Fruit fly (Drosophila melanogaster) whole organism, embryonic: ENCODE data around the gene nanos.

Experiments used
- B-H2 ChIP-seq: fragments of 200-800 bp; sonication (Bioruptor generic); optimal IDR thresholded peaks from 2 replicates; lab custom pipeline; 2018; ENCODE audit warnings: missing biosample characterization, mild to moderate bottlenecking, missing genetic modification characterization
- BEAF-32 ChIP-seq: fragments of 200-800 bp; sonication (Bioruptor generic); optimal IDR thresholded peaks from 3 replicates; lab custom pipeline; 2017; ENCODE audit warnings: missing biosample characterization, missing genetic modification characterization, mild to moderate bottlenecking, moderate library complexity, missing genetic modification reagents
- C15 ChIP-seq: fragments of 200-800 bp; sonication (Bioruptor generic); IDR thresholded peaks from 3 replicates; pipeline ENCODE4 v1.3.6; 2022; ENCODE audit warnings: missing biosample characterization, missing genetic modification characterization
- CG10209 ChIP-seq: fragments of 200-800 bp; sonication (Bioruptor generic); optimal IDR thresholded peaks from 3 replicates; lab custom pipeline; 2017; ENCODE audit warnings: missing biosample characterization, mild to moderate bottlenecking, missing genetic modification characterization, missing genetic modification reagents
- CG10543 ChIP-seq: fragments of 200-800 bp; sonication (Bioruptor generic); optimal IDR thresholded peaks from 3 replicates; lab custom pipeline; 2017; ENCODE audit warnings: missing biosample characterization, mild to moderate bottlenecking, missing genetic modification characterization, moderate library complexity
- CG11560 ChIP-seq: fragments of 200-800 bp; sonication (Bioruptor generic); IDR thresholded peaks from 3 replicates; pipeline ENCODE4 v1.3.6; 2022; ENCODE audit warnings: missing biosample characterization, missing genetic modification characterization
- CG12104 ChIP-seq: fragments of 200-800 bp; sonication (Bioruptor generic); optimal IDR thresholded peaks from 3 replicates; lab custom pipeline; 2016; ENCODE audit warnings: missing biosample characterization, missing genetic modification characterization
- CG1602 ChIP-seq: fragments of 200-800 bp; sonication (Bioruptor generic); optimal IDR thresholded peaks from 3 replicates; lab custom pipeline; 2016; ENCODE audit warnings: missing biosample characterization, missing genetic modification characterization
- CG17328 ChIP-seq: fragments of 200-800 bp; sonication (Bioruptor generic); IDR thresholded peaks from 2 replicates; pipeline ENCODE4 v1.3.6; 2022; ENCODE audit warnings: missing biosample characterization, missing genetic modification characterization
- CG17361 ChIP-seq: fragments of 200-800 bp; sonication (Bioruptor generic); IDR thresholded peaks from 3 replicates; pipeline ENCODE4 v1.3.6; 2022; ENCODE audit warnings: missing biosample characterization, missing genetic modification characterization
- CG17802 ChIP-seq: fragments of 200-800 bp; sonication (Bioruptor generic); optimal IDR thresholded peaks from 2 replicates; lab custom pipeline; 2018; ENCODE audit warnings: missing biosample characterization, mild to moderate bottlenecking, missing genetic modification characterization, moderate library complexity
- CG2116 ChIP-seq: fragments of 200-800 bp; sonication (Bioruptor generic); optimal IDR thresholded peaks from 3 replicates; lab custom pipeline; 2018; ENCODE audit warnings: missing biosample characterization, mild to moderate bottlenecking, missing genetic modification characterization
- CG2712 ChIP-seq: fragments of 200-800 bp; optimal IDR thresholded peaks from 3 replicates; lab custom pipeline; 2019; ENCODE audit warnings: missing biosample characterization, mild to moderate bottlenecking, missing genetic modification characterization, moderate library complexity
- CG31365 ChIP-seq: fragments of 200-800 bp; sonication (Bioruptor generic); optimal IDR thresholded peaks from 2 replicates; lab custom pipeline; 2018; ENCODE audit warnings: missing biosample characterization, mild to moderate bottlenecking, missing genetic modification characterization
- CG33213 ChIP-seq: fragments of 200-800 bp; sonication (Bioruptor generic); optimal IDR thresholded peaks from 3 replicates; lab custom pipeline; 2016; ENCODE audit warnings: missing biosample characterization, missing genetic modification characterization
- CG3726 ChIP-seq: fragments of 200-800 bp; sonication (Bioruptor generic); IDR thresholded peaks from 3 replicates; pipeline ENCODE4, ENCODE4 v1.3.6; 2022; ENCODE audit warnings: missing biosample characterization, missing genetic modification characterization
- CG4360 ChIP-seq: fragments of 200-800 bp; sonication (Bioruptor generic); IDR thresholded peaks from 2 replicates; pipeline ENCODE4 v1.3.6; 2022; ENCODE audit warnings: missing biosample characterization, missing genetic modification characterization
- CG6765 ChIP-seq: fragments of 200-800 bp; sonication (Bioruptor generic); optimal IDR thresholded peaks from 3 replicates; lab custom pipeline; 2017; ENCODE audit warnings: missing biosample characterization, mild to moderate bottlenecking, missing genetic modification characterization
- CG7357 ChIP-seq: fragments of 200-800 bp; sonication (Bioruptor generic); IDR thresholded peaks from 3 replicates; pipeline ENCODE4 v1.3.6; 2022; ENCODE audit warnings: missing biosample characterization, missing genetic modification characterization
- CG7987 ChIP-seq: fragments of 200-800 bp; sonication (Bioruptor generic); optimal IDR thresholded peaks from 2 replicates; lab custom pipeline; 2018; ENCODE audit warnings: missing biosample characterization, mild to moderate bottlenecking, missing genetic modification characterization, moderate library complexity
- CG8765 ChIP-seq: fragments of 200-800 bp; sonication (Bioruptor generic); IDR thresholded peaks from 2 replicates; pipeline ENCODE4 v1.3.6; 2022; ENCODE audit warnings: missing biosample characterization, missing genetic modification characterization
- CG8944 ChIP-seq: fragments of 200-800 bp; sonication (Bioruptor generic); optimal IDR thresholded peaks from 3 replicates; lab custom pipeline; 2016; ENCODE audit warnings: missing biosample characterization, missing genetic modification characterization
- CG9215 ChIP-seq: fragments of 200-800 bp; sonication (Bioruptor generic); IDR thresholded peaks from 2 replicates; pipeline ENCODE4 v1.3.6; 2022; ENCODE audit warnings: missing biosample characterization, missing genetic modification characterization
- Dll ChIP-seq: fragments of 200-800 bp; sonication (Bioruptor generic); IDR thresholded peaks from 4 replicates; pipeline ENCODE4 v1.3.6; 2022; ENCODE audit warnings: missing biosample characterization, missing genetic modification characterization; ENCODE audit not compliant: partially characterized antibody
- Doc3 ChIP-seq: fragments of 200-800 bp; sonication (Bioruptor generic); IDR thresholded peaks from 3 replicates; pipeline ENCODE4 v1.3.6; 2022; ENCODE audit warnings: missing biosample characterization, missing genetic modification characterization; ENCODE audit not compliant: partially characterized antibody
- Drgx ChIP-seq: fragments of 200-800 bp; sonication (Bioruptor generic); IDR thresholded peaks from 2 replicates; pipeline ENCODE4 v1.3.6; 2022; ENCODE audit warnings: missing biosample characterization, missing genetic modification characterization
- Ets97D ChIP-seq: fragments of 200-800 bp; sonication (Bioruptor generic); optimal IDR thresholded peaks from 3 replicates; lab custom pipeline; 2016; ENCODE audit warnings: missing biosample characterization, missing genetic modification characterization
- HLH3B ChIP-seq: fragments of 200-800 bp; sonication (Bioruptor generic); IDR thresholded peaks from 2 replicates; pipeline ENCODE4 v1.3.6; 2022; ENCODE audit warnings: missing biosample characterization, missing genetic modification characterization
- Neu2 ChIP-seq: fragments of 200-800 bp; sonication (Bioruptor generic); optimal IDR thresholded peaks from 3 replicates; lab custom pipeline; 2016; ENCODE audit warnings: missing biosample characterization, missing genetic modification characterization, borderline replicate concordance
- Optix ChIP-seq: fragments of 200-800 bp; sonication (Bioruptor generic); IDR thresholded peaks from 3 replicates; pipeline ENCODE4 v1.3.6; 2022; ENCODE audit warnings: missing biosample characterization, missing genetic modification characterization
- Sry-β ChIP-seq: fragments of 200-800 bp; sonication (Bioruptor generic); optimal IDR thresholded peaks from 2 replicates; lab custom pipeline; 2018; ENCODE audit warnings: missing biosample characterization, mild to moderate bottlenecking, missing genetic modification characterization, moderate library complexity
- Xrp1 ChIP-seq: fragments of 200-800 bp; sonication (Bioruptor generic); IDR thresholded peaks from 2 replicates; pipeline ENCODE4 v1.3.6; 2022; ENCODE audit warnings: missing biosample characterization, missing genetic modification characterization
- ac ChIP-seq: fragments of 200-800 bp; sonication (Bioruptor generic); optimal IDR thresholded peaks from 3 replicates; lab custom pipeline; 2017; ENCODE audit warnings: missing biosample characterization, mild to moderate bottlenecking, missing genetic modification characterization
- bab2 ChIP-seq: fragments of 200-800 bp; sonication (Bioruptor generic); optimal IDR thresholded peaks from 2 replicates; lab custom pipeline; 2016; ENCODE audit warnings: missing biosample characterization, missing genetic modification characterization
- cas ChIP-seq: fragments of 200-800 bp; sonication (Bioruptor generic); IDR thresholded peaks from 2 replicates; pipeline ENCODE4 v1.3.6; 2022; ENCODE audit warnings: missing biosample characterization, missing genetic modification characterization
- cato ChIP-seq: fragments of 200-800 bp; sonication (Bioruptor generic); optimal IDR thresholded peaks from 2 replicates; lab custom pipeline; 2016; ENCODE audit warnings: missing biosample characterization, missing genetic modification characterization, borderline replicate concordance
- danr ChIP-seq: fragments of 200-800 bp; sonication (Bioruptor generic); IDR thresholded peaks from 2 replicates; pipeline ENCODE4 v1.3.6; 2022; ENCODE audit warnings: missing biosample characterization, missing genetic modification characterization
- dimm ChIP-seq: fragments of 200-800 bp; sonication (Bioruptor generic); IDR thresholded peaks from 2 replicates; pipeline ENCODE4 v1.3.6; 2022; ENCODE audit warnings: missing biosample characterization, missing genetic modification characterization
- jumu ChIP-seq: fragments of 200-800 bp; sonication (Bioruptor generic); optimal IDR thresholded peaks from 3 replicates; lab custom pipeline; 2016; ENCODE audit warnings: missing biosample characterization, missing genetic modification characterization
- mld ChIP-seq: fragments of 200-800 bp; sonication (Bioruptor generic); IDR thresholded peaks from 3 replicates; pipeline ENCODE4 v1.3.6; 2022; ENCODE audit warnings: missing biosample characterization, missing genetic modification characterization; ENCODE audit not compliant: partially characterized antibody
- oc ChIP-seq: fragments of 200-800 bp; sonication (Bioruptor generic); optimal IDR thresholded peaks from 2 replicates; lab custom pipeline; 2018; ENCODE audit warnings: missing biosample characterization, mild to moderate bottlenecking, missing genetic modification characterization, moderate library complexity
- pita ChIP-seq: fragments of 200-800 bp; sonication (Bioruptor generic); optimal IDR thresholded peaks from 2 replicates; lab custom pipeline; 2017; ENCODE audit warnings: missing biosample characterization, mild to moderate bottlenecking, missing genetic modification characterization
- row ChIP-seq: fragments of 200-800 bp; sonication (Bioruptor generic); IDR thresholded peaks from 3 replicates; pipeline ENCODE4 v1.3.6; 2022; ENCODE audit warnings: missing biosample characterization, missing genetic modification characterization
- sd ChIP-seq: fragments of 200-800 bp; sonication (Bioruptor generic); optimal IDR thresholded peaks from 3 replicates; lab custom pipeline; 2018; ENCODE audit warnings: missing biosample characterization, mild to moderate bottlenecking, missing genetic modification characterization, moderate library complexity
- sens ChIP-seq: fragments of 200-800 bp; sonication (Bioruptor generic); peaks from one replicate; lab custom pipeline; 2016; ENCODE audit warnings: missing biosample characterization, missing genetic modification characterization
- sima ChIP-seq: fragments of 200-800 bp; sonication (Bioruptor generic); optimal IDR thresholded peaks from 2 replicates; lab custom pipeline; 2016; ENCODE audit warnings: missing biosample characterization, missing genetic modification characterization
- sisA ChIP-seq: fragments of 200-800 bp; sonication (Bioruptor generic); IDR thresholded peaks from 2 replicates; pipeline ENCODE4 v1.3.6; 2022; ENCODE audit warnings: missing biosample characterization, missing genetic modification characterization
- sqz ChIP-seq: fragments of 200-800 bp; sonication (Bioruptor generic); optimal IDR thresholded peaks from 3 replicates; lab custom pipeline; 2018; ENCODE audit warnings: missing biosample characterization, mild to moderate bottlenecking, missing genetic modification characterization
- tx ChIP-seq: fragments of 200-800 bp; sonication (Bioruptor generic); optimal IDR thresholded peaks from 2 replicates; lab custom pipeline; 2016; ENCODE audit warnings: missing biosample characterization, missing genetic modification characterization
- vvl ChIP-seq: fragments of 200-800 bp; sonication (Bioruptor generic); IDR thresholded peaks from 2 replicates; pipeline ENCODE4 v1.3.6; 2022; ENCODE audit warnings: missing biosample characterization, missing genetic modification characterization
- zf30C ChIP-seq: fragments of 200-800 bp; sonication (Bioruptor generic); optimal IDR thresholded peaks from 3 replicates; lab custom pipeline; 2018; ENCODE audit warnings: missing biosample characterization, mild to moderate bottlenecking, missing genetic modification characterization

Gene nanos

DNA sequence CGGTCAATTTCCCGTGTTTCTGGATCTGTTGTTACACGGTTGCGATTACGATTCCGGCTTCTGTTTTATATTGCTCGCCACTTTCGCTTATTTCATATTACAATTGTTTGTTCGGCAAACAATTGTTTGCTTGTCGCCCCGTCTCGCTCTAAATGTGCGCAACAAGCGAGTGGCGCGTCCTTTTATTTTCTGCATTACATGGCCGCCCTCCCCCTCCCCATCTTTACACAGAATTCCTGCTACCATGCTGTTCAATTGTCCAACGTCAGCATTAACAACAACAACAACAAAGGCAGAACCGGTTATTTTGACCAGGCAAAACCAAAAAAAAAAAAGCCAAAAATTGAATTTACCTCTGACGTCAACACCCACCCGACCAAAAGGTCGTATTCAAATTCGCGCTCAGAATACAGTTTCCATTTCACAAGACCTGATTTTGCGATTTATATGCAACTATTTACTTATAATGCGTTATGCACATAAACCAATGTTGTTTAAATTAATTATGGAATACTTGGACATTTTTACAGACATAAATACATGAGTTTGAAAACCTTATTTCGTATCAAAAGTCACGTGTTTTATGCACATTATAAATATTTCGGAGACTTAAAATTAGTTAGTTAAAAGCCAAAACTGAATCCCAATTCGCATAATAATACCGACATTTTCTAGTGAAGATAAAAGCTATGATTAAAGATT lies 9.2 kb downstream of the nanos start (continued):
- TF ChIP-seq Sry-β (GFP tag; lab: Kevin White, UChicago), result no peak
- TF ChIP-seq Ets97D, result no peak
- no peak for TF ChIP-seq CG2116 (GFP tag; lab: Kevin White, UChicago)
- TF ChIP-seq CG31365 (tag; lab: Kevin White, UChicago), result no peak
- TF ChIP-seq CG7357, result no peak
- no peak for TF ChIP-seq cas (GFP tag; lab: Robert Waterston, UW)
- TF ChIP-seq CG3726, result no peak
- TF ChIP-seq danr (GFP tag; lab: Robert Waterston, UW), result no peak
- TF ChIP-seq sisA, result no peak
- no peak for TF ChIP-seq BEAF-32 (GFP tag; lab: Kevin White, UChicago)
- no peak for TF ChIP-seq CG10543 (GFP tag; lab: Kevin White, UChicago)
- no peak for TF ChIP-seq CG7987 (GFP tag; lab: Kevin White, UChicago)
- TF ChIP-seq Drgx (GFP tag; lab: Robert Waterston, UW), result no peak
- TF ChIP-seq CG11560 (tag; lab: Robert Waterston, UW), result no peak
- no peak for TF ChIP-seq CG8944 (GFP tag; lab: Kevin White, UChicago)
- TF ChIP-seq CG12104, result no peak
- no peak for TF ChIP-seq HLH3B (GFP tag; lab: Robert Waterston, UW)
- TF ChIP-seq CG33213, result no peak
- TF ChIP-seq bab2 (GFP tag; lab: Kevin White, UChicago), result no peak
- TF ChIP-seq CG9215, result no peak
- no peak for TF ChIP-seq jumu (GFP tag; lab: Kevin White, UChicago)
- no peak for TF ChIP-seq vvl (GFP tag; lab: Robert Waterston, UW)
- TF ChIP-seq CG1602 (GFP tag; lab: Kevin White, UChicago), result no peak
- TF ChIP-seq Dll, result 0 out of 4 replicates have a peak, but pooled peaks have one; percentile 19
- TF ChIP-seq zf30C (GFP tag; lab: Kevin White, UChicago), result no peak
- TF ChIP-seq Doc3 (GFP tag; lab: Robert Waterston, UW), result no peak
- no peak for TF ChIP-seq CG17328 (GFP tag; lab: Robert Waterston, UW)
- no peak for TF ChIP-seq sima
- no peak for TF ChIP-seq ac (GFP tag; lab: Kevin White, UChicago)
- TF ChIP-seq CG6765 (GFP tag; lab: Kevin White, UChicago), result no peak
- TF ChIP-seq cato (GFP tag; lab: Kevin White, UChicago), result no peak
- no peak for TF ChIP-seq mld
- TF ChIP-seq CG4360 (GFP tag; lab: Robert Waterston, UW), result peak; percentile 88
- no peak for TF ChIP-seq CG17802 (tag; lab: Kevin White, UChicago)
- no peak for TF ChIP-seq CG10209 (GFP tag; lab: Kevin White, UChicago)
- TF ChIP-seq sens (GFP tag; lab: Kevin White, UChicago), result peak; percentile 83
- no peak for TF ChIP-seq CG8765 (GFP tag; lab: Robert Waterston, UW)
- no peak for TF ChIP-seq Neu2 (GFP tag; lab: Kevin White, UChicago)
- TF ChIP-seq CG2712 (tag; lab: Kevin White, UChicago), result no peak
- TF ChIP-seq oc (tag; lab: Kevin White, UChicago), result peak; percentile 23
- TF ChIP-seq pita (GFP tag; lab: Kevin White, UChicago), result no peak
- TF ChIP-seq tx, result no peak
- TF ChIP-seq Optix (GFP tag; lab: Robert Waterston, UW), result no peak
- TF ChIP-seq B-H2, result no peak
- peak; percentile 24; the same call in 1 of the 2 replicates for TF ChIP-seq Xrp1 (GFP tag; lab: Robert Waterston, UW)
- TF ChIP-seq CG17361 (GFP tag; lab: Robert Waterston, UW), result 0 out of 3 replicates have a peak, but pooled peaks have one; percentile 11
- TF ChIP-seq sqz, result peak; percentile 97
- TF ChIP-seq row (GFP tag; lab: Robert Waterston, UW), result peak; percentile 60; the same call in 2 of the 3 replicates
- TF ChIP-seq C15 (GFP tag; lab: Robert Waterston, UW), result no peak
- TF ChIP-seq sd (tag; lab: Kevin White, UChicago), result peak; percentile 60
- TF ChIP-seq dimm (GFP tag; lab: Robert Waterston, UW), result no peak
